Worm (Caenorhabditis elegans) whole organism, L3 larva: ENCODE results near the gene ztf-7.

ENCODE experiments used
- ceh-16 ChIP-seq: sonication (generic microtip); optimal IDR thresholded peaks from 2 replicates; lab custom pipeline; 2017; ENCODE audit warnings: missing biosample characterization, missing genetic modification characterization
- ceh-28 ChIP-seq: fragments of 150-350 bp; optimal IDR thresholded peaks from 2 replicates; lab custom pipeline; 2014; ENCODE audit warnings: missing biosample characterization, missing genetic modification reagents, missing genetic modification characterization
- ceh-82 ChIP-seq: fragments of 150-350 bp; optimal IDR thresholded peaks from 2 replicates; lab custom pipeline; 2014; ENCODE audit warnings: missing biosample characterization, missing genetic modification characterization
- ceh-9 ChIP-seq: sonication (generic microtip); optimal IDR thresholded peaks from 2 replicates; lab custom pipeline; 2018; ENCODE audit warnings: missing biosample characterization, missing genetic modification characterization
- egl-27 ChIP-seq: sonication (generic microtip); optimal IDR thresholded peaks from 4 replicates; lab custom pipeline; 2017; ENCODE audit warnings: missing biosample characterization, missing genetic modification reagents, missing genetic modification characterization
- elt-1 ChIP-seq: fragments of 150-350 bp; optimal IDR thresholded peaks from 2 replicates; lab custom pipeline; 2014; ENCODE audit warnings: missing biosample characterization, missing genetic modification characterization
- elt-2 ChIP-seq: sonication (generic microtip); optimal IDR thresholded peaks from 2 replicates; lab custom pipeline; 2016; ENCODE audit warnings: missing genetic modification reagents, mild to moderate bottlenecking, missing genetic modification characterization, missing compliant biosample characterization
- elt-3 ChIP-seq, 3 experiments: fragments of 150-350 bp in 1 of 3; sonication (generic microtip) in 2 of 3; optimal IDR thresholded peaks; 2 replicates in 2 of 3; 4 replicates in 1 of 3; lab custom pipeline; 2014 to 2017; ENCODE audit warnings: missing biosample characterization in 3 of 3, missing genetic modification characterization in 3 of 3
- fkh-10 ChIP-seq: sonication (generic microtip); optimal IDR thresholded peaks from 2 replicates; lab custom pipeline; 2017; ENCODE audit warnings: missing biosample characterization, missing genetic modification reagents, missing genetic modification characterization
- jun-1 ChIP-seq: fragments of 150-350 bp; optimal IDR thresholded peaks from 2 replicates; lab custom pipeline; 2014; ENCODE audit warnings: missing biosample characterization, missing genetic modification reagents, missing genetic modification characterization
- lsy-12 ChIP-seq: sonication (generic microtip); optimal IDR thresholded peaks from 2 replicates; lab custom pipeline; 2016; ENCODE audit warnings: mild to moderate bottlenecking, missing genetic modification characterization, missing compliant biosample characterization
- nfya-1 ChIP-seq: sonication (generic microtip); optimal IDR thresholded peaks from 2 replicates; lab custom pipeline; 2017; ENCODE audit warnings: missing genetic modification characterization, mild to moderate bottlenecking, missing compliant biosample characterization, antibody characterized with exemption, moderate library complexity; ENCODE audit not compliant: insufficient read depth
- nhr-23 ChIP-seq: fragments of 150-350 bp; optimal IDR thresholded peaks from 2 replicates; lab custom pipeline; 2014; ENCODE audit warnings: missing biosample characterization, missing genetic modification reagents, missing genetic modification characterization
- nhr-237 ChIP-seq: fragments of 150-350 bp; optimal IDR thresholded peaks from 2 replicates; lab custom pipeline; 2014; ENCODE audit warnings: missing biosample characterization, missing genetic modification characterization
- nhr-25 ChIP-seq: sonication (generic microtip); optimal IDR thresholded peaks from 2 replicates; lab custom pipeline; 2017; ENCODE audit warnings: missing biosample characterization, missing genetic modification characterization
- nhr-67 ChIP-seq: fragments of 150-350 bp; optimal IDR thresholded peaks from 2 replicates; lab custom pipeline; 2014; ENCODE audit warnings: missing biosample characterization, missing genetic modification characterization
- nhr-76 ChIP-seq: fragments of 150-350 bp; sonication (generic microtip); optimal IDR thresholded peaks from 5 replicates; lab custom pipeline; 2014; ENCODE audit warnings: missing biosample characterization, missing genetic modification characterization
- pha-4 ChIP-seq: fragments of 150-350 bp; optimal IDR thresholded peaks from 2 replicates; lab custom pipeline; 2014; ENCODE audit warnings: missing biosample characterization, missing genetic modification reagents, missing genetic modification characterization
- pqm-1 ChIP-seq: fragments of 150-350 bp; optimal IDR thresholded peaks from 2 replicates; lab custom pipeline; 2017; ENCODE audit warnings: missing biosample characterization, missing genetic modification characterization, inconsistent platforms
- skn-1 ChIP-seq: fragments of 150-350 bp; optimal IDR thresholded peaks from 2 replicates; lab custom pipeline; 2014; ENCODE audit warnings: missing biosample characterization, missing genetic modification characterization
- snpc-4 ChIP-seq: fragments of 150-350 bp; optimal IDR thresholded peaks from 2 replicates; lab custom pipeline; 2014; ENCODE audit warnings: missing biosample characterization, missing genetic modification characterization
- tbx-2 ChIP-seq: sonication (generic microtip); optimal IDR thresholded peaks from 2 replicates; lab custom pipeline; 2016; ENCODE audit warnings: mild to moderate bottlenecking, missing genetic modification characterization, missing compliant biosample characterization
- zag-1 ChIP-seq: fragments of 150-350 bp; optimal IDR thresholded peaks from 2 replicates; lab custom pipeline; 2014; ENCODE audit warnings: missing biosample characterization, missing genetic modification characterization
- ztf-11 ChIP-seq: fragments of 150-350 bp; optimal IDR thresholded peaks from 2 replicates; lab custom pipeline; 2014; ENCODE audit warnings: missing biosample characterization, missing genetic modification characterization

The ztf-7 gene

ce11 chrV:9740858-9741257 is 48.6 kb downstream of the ztf-7 start, which contains the start of gene sta-2:
Gene sta-2, plus strand, starts transcription at chrV:9741206.
- TF ChIP-seq ceh-9 (tag; lab: Kevin White, UChicago) (no peak), nhr-25 (tag; lab: Kevin White, UChicago) (peak; percentile 85), nhr-76 (no peak), elt-1 (tag; lab: Kevin White, UChicago) (no peak), nhr-237 (tag; lab: Kevin White, UChicago) (no peak), ceh-28 (peak; percentile 57), skn-1 (no peak), ceh-16 (tag; lab: Kevin White, UChicago) (no peak), egl-27 (tag; lab: Kevin White, UChicago) (peak; percentile 8), ceh-82 (tag; lab: Kevin White, UChicago) (no peak), nhr-23 (tag; lab: Kevin White, UChicago) (peak; percentile 65), zag-1 (no peak), elt-2 (no peak), lsy-12 (tag; lab: Kevin White, UChicago) (no peak), jun-1 (tag; lab: Kevin White, UChicago) (no peak), tbx-2 (no peak)

ce11 chrV:9739402-9739801 is 50.1 kb downstream of the ztf-7 start, which contains the start of gene marc-1:
Gene marc-1, plus strand, starts transcription at chrV:9739702.
- no peak for TF ChIP-seq nhr-76
- no peak for TF ChIP-seq nhr-67 (tag; lab: Kevin White, UChicago)

ce11 chrV:9738077-9738705 is 51.3 kb downstream of the ztf-7 start:
- TF ChIP-seq ceh-28 = no peak
- TF ChIP-seq nfya-1 (tag; lab: Kevin White, UChicago) = no peak
- TF ChIP-seq pqm-1 = peak; percentile 47
- peak; percentile 70 for TF ChIP-seq elt-2
- TF ChIP-seq elt-1 (tag; lab: Kevin White, UChicago) = no peak
- no peak for TF ChIP-seq snpc-4
- TF ChIP-seq ztf-11 (tag; lab: Kevin White, UChicago) = no peak

ce11 chrV:9737287-9737686 is 52.2 kb downstream of the ztf-7 start, which contains the start of gene aqp-4:
Gene aqp-4, plus strand, starts transcription at chrV:9737556.
- TF ChIP-seq elt-3 (tag; optimal IDR thresholded peaks at IDR 0.05; lab: Kevin White, UChicago) = no peak
- TF ChIP-seq fkh-10 = no peak
- TF ChIP-seq jun-1 (tag; lab: Kevin White, UChicago) = no peak
- peak; percentile 66 for TF ChIP-seq elt-2
- TF ChIP-seq ceh-82 (tag; lab: Kevin White, UChicago) = no peak
- TF ChIP-seq pha-4 (tag; lab: Kevin White, UChicago) = no peak
- TF ChIP-seq pqm-1 = no peak
- TF ChIP-seq, all 47 proteins: peak for 1
